Worm (Caenorhabditis elegans): ENCODE results near the gene flp-32.

Gene flp-32

DNA sequence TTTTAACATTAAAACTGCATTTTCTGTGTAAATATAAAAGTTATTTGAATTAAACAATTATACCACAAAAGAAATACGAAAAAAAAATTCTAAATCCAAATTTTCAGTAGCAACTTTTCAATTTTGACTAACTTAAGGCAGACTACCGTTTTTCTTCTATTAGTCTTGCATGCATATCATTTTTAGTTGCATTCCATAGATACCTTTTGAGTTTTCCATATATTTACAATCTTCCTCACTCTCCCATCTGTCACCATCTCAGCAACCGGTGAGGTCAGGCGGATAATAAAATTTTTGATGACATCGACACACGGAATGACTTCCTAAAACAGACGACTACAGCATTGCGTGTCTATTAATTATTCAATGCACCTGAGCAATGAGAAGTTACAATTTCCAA is 45.1 kb downstream of the flp-32 start, which contains the start of gene gcy-36:
TSS of gene gcy-36 (plus strand) at position 301 of the 400 bp plus-strand sequence.
- TF ChIP-seq aly-2 (tag; optimal IDR thresholded peaks at IDR 0.05) (no peak), crh-2 (tag; optimal IDR thresholded peaks at IDR 0.05) (no peak), ceh-16 (tag; optimal IDR thresholded peaks at IDR 0.05) (no peak), ZK546.5 (tag; optimal IDR thresholded peaks at IDR 0.05) (no peak), zag-1 (tag; optimal IDR thresholded peaks at IDR 0.05) (no peak), unc-39 (tag; optimal IDR thresholded peaks at IDR 0.05) (no peak), nhr-11 (tag; optimal IDR thresholded peaks at IDR 0.05) (no peak), mdl-1 (tag; optimal IDR thresholded peaks at IDR 0.05) (no peak), R02D3.7 (tag; optimal IDR thresholded peaks at IDR 0.05) (no peak), lin-11 (tag; optimal IDR thresholded peaks at IDR 0.05) (no peak), nhr-21 (tag; optimal IDR thresholded peaks at IDR 0.05) (no peak), mbf-1 (tag; optimal IDR thresholded peaks at IDR 0.05) (no peak), sem-4 (tag; optimal IDR thresholded peaks at IDR 0.05) (no peak), elt-1 (tag; optimal IDR thresholded peaks at IDR 0.05) (no peak), ceh-82 (tag; optimal IDR thresholded peaks at IDR 0.05) (no peak), sma-9 (GFP tag; optimal IDR thresholded peaks at IDR 0.05) (no peak), sma-9 (tag; optimal IDR thresholded peaks at IDR 0.05) (no peak), nhr-237 (tag; optimal IDR thresholded peaks at IDR 0.05) (no peak), ztf-1 (GFP tag; conservative IDR thresholded peaks at IDR 0.05) (no peak)
